Worm (Caenorhabditis elegans): ENCODE results near the gene abl-1.

The abl-1 gene

DNA sequence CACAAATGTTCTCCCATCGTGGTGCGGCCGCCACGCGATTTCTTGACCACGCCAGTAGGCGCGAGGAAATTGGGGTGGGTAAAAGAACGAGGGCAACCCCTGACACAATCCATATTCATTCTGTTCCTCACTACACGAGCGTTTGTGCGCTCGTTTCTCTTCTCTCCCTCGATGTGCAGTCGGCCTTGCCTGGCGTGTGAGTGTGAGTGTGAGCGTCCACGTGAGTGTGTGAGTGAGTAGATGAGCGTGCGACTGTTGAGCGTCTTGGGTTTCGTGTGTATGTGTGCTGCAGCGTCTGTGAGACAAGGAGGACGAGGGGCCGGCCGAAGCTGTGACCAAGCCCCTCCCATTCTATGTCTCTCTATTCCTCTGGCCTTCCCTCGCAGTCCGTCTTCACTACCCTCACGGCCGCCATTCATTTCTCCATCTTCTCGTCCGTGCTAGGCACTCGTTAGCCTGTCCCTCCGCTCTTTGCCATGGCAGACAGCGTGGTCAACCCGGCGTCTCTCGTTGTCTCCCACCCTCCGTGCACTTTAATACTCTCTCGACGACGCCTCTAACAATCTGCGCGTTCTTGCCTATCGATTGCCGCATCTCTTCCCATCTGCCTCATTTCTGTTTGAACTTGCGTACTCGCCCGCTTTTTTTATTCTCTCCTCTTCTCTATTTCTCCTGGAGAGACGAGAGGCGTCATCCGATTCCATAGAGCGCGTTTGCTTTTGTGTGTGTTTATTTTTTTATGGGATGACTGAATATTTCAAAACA, 55.4 kb downstream of the abl-1 start (continued):
- TF ChIP-seq lir-3 (tag; optimal IDR thresholded peaks at IDR 0.05; ENCODE audit: poor library complexity) (peak; percentile 82), unc-30 (tag; optimal IDR thresholded peaks at IDR 0.05) (no peak), swsn-7 (tag; optimal IDR thresholded peaks at IDR 0.05) (peak; percentile 99), ceh-90 (tag; optimal IDR thresholded peaks at IDR 0.05) (peak; percentile 44), lin-13 (GFP tag; optimal IDR thresholded peaks at IDR 0.05) (peak; percentile 74), sptf-1 (tag; optimal IDR thresholded peaks at IDR 0.05) (no peak), skn-1 (tag; optimal IDR thresholded peaks at IDR 0.05) (peak; percentile 93), hlh-4 (tag; optimal IDR thresholded peaks at IDR 0.05) (no peak), lin-39 (tag; optimal IDR thresholded peaks at IDR 0.05) (peak; percentile 43), tbx-2 (tag; optimal IDR thresholded peaks at IDR 0.05) (peak; percentile 98), nhr-47 (tag; optimal IDR thresholded peaks at IDR 0.05) (peak; percentile 96), rnt-1 (tag; optimal IDR thresholded peaks at IDR 0.05) (peak; percentile 88), mdl-1 (tag; optimal IDR thresholded peaks at IDR 0.05) (peak in 1 of 2 experiments; percentile 97), ceh-63 (GFP tag; optimal IDR thresholded peaks at IDR 0.05) (peak; percentile 81), pag-3 (tag; optimal IDR thresholded peaks at IDR 0.05; ENCODE audit: borderline replicate concordance, insufficient read depth) (peak; percentile 89), alr-1 (tag; optimal IDR thresholded peaks at IDR 0.05; ENCODE audit: borderline replicate concordance) (no peak), ztf-11 (tag; optimal IDR thresholded peaks at IDR 0.05) (peak in 1 of 2 experiments; percentile 92), vab-15 (tag; optimal IDR thresholded peaks at IDR 0.05) (peak; percentile 53), efl-1 (optimal IDR thresholded peaks at IDR 0.05) (peak; percentile 74 to 85), efl-1 (GFP tag; optimal IDR thresholded peaks at IDR 0.05 in 1 of 2) (peak; percentile 51 to 97), nhr-20 (tag; optimal IDR thresholded peaks at IDR 0.05) (peak; percentile 98), dpl-1 (GFP tag; optimal IDR thresholded peaks at IDR 0.05) (peak; percentile 59 to 74 (median 61)), ztf-4 (tag; optimal IDR thresholded peaks at IDR 0.05) (peak; percentile 86), pqm-1 (tag; optimal IDR thresholded peaks at IDR 0.05) (no peak), ceh-82 (tag; optimal IDR thresholded peaks at IDR 0.05) (peak; percentile 79 to 92 (median 84)), blmp-1 (tag; optimal IDR thresholded peaks at IDR 0.05) (peak; percentile 87), nhr-76 (tag; optimal IDR thresholded peaks at IDR 0.05) (no peak), unc-86 (tag; optimal IDR thresholded peaks at IDR 0.05) (peak; percentile 97), nhr-11 (tag; optimal IDR thresholded peaks at IDR 0.05) (peak; percentile 87), nhr-28 (tag; optimal IDR thresholded peaks at IDR 0.05) (no peak), nhr-84 (tag; optimal IDR thresholded peaks at IDR 0.05) (no peak), egl-13 (tag; optimal IDR thresholded peaks at IDR 0.05) (peak; percentile 96), mef-2 (tag; optimal IDR thresholded peaks at IDR 0.05) (peak; percentile 83), C16A3.4 (tag; optimal IDR thresholded peaks at IDR 0.05) (peak; percentile 87), unc-98 (GFP tag; IDR thresholded peaks at IDR 0.05) (no peak), unc-130 (tag; optimal IDR thresholded peaks at IDR 0.05) (peak; percentile 45), fkh-10 (GFP tag; optimal IDR thresholded peaks at IDR 0.05) (peak; percentile 77), efl-3 (GFP tag; optimal IDR thresholded peaks at IDR 0.05) (no peak), ces-1 (GFP tag; optimal IDR thresholded peaks at IDR 0.05) (no peak), fkh-4 (tag; optimal IDR thresholded peaks at IDR 0.05; ENCODE audit: borderline replicate concordance) (peak; percentile 61), zag-1 (tag; optimal IDR thresholded peaks at IDR 0.05) (peak; percentile 77), F16B12.6 (tag; optimal IDR thresholded peaks at IDR 0.05) (peak; percentile 61), unc-62 (GFP tag; optimal IDR thresholded peaks at IDR 0.05) (no peak), tlp-1 (tag; optimal IDR thresholded peaks at IDR 0.05) (no peak), nhr-71 (tag; optimal IDR thresholded peaks at IDR 0.05) (peak; percentile 99), mep-1 (tag; optimal IDR thresholded peaks at IDR 0.05) (peak; percentile 96)
